In genomic region chrIII:13067884-13068767, ce11 we compare ENCODE assay signal across 4 worm cellular contexts.
TF ChIP-seq lines count a peak whose summit lies in the region.

No protein-coding gene starts in this region.

TF ChIP-seq in whole organism, L2 larva, 48 proteins besides CTCF, POLR2A, EP300 and RAD21 (continues in another document):
- TF ChIP-seq sem-4 (tag; optimal IDR thresholded peaks at IDR 0.05; lab: Kevin White, UChicago) (peak; percentile 92), mab-5 (tag; optimal IDR thresholded peaks at IDR 0.05; lab: Kevin White, UChicago) (peak; percentile 31), dmd-4 (tag; optimal IDR thresholded peaks at IDR 0.05; lab: Kevin White, UChicago) (no peak), ztf-11 (tag; optimal IDR thresholded peaks at IDR 0.05; lab: Kevin White, UChicago) (no peak), elt-1 (tag; optimal IDR thresholded peaks at IDR 0.05; lab: Kevin White, UChicago) (no peak), R02D3.7 (tag; optimal IDR thresholded peaks at IDR 0.05; lab: Kevin White, UChicago) (no peak), nhr-21 (tag; optimal IDR thresholded peaks at IDR 0.05; lab: Kevin White, UChicago) (peak; percentile 65), nhr-6 (tag; optimal IDR thresholded peaks at IDR 0.05; lab: Kevin White, UChicago) (peak; percentile 58), zag-1 (tag; optimal IDR thresholded peaks at IDR 0.05; lab: Kevin White, UChicago) (peak; percentile 94), ceh-16 (tag; optimal IDR thresholded peaks at IDR 0.05; lab: Kevin White, UChicago) (no peak), unc-55 (GFP tag; optimal IDR thresholded peaks at IDR 0.05; lab: Kevin White, UChicago) (peak; percentile 97), gmeb-1 (tag; optimal IDR thresholded peaks at IDR 0.05; lab: Kevin White, UChicago) (peak; percentile 30), nhr-10 (tag; optimal IDR thresholded peaks at IDR 0.05; lab: Kevin White, UChicago) (peak; percentile 6), lin-13 (GFP tag; optimal IDR thresholded peaks at IDR 0.05; lab: Kevin White, UChicago) (peak; percentile 89), snpc-4 (tag; optimal IDR thresholded peaks at IDR 0.05; lab: Kevin White, UChicago) (peak; percentile 76), ztf-1 (GFP tag; conservative IDR thresholded peaks at IDR 0.05; lab: Robert Waterston, UW) (no peak), aly-2 (tag; optimal IDR thresholded peaks at IDR 0.05; lab: Kevin White, UChicago) (no peak), crh-2 (tag; optimal IDR thresholded peaks at IDR 0.05; lab: Kevin White, UChicago) (peak; percentile 92), skn-1 (tag; optimal IDR thresholded peaks at IDR 0.05; lab: Kevin White, UChicago) (no peak), F13H6.1 (tag; optimal IDR thresholded peaks at IDR 0.05; lab: Kevin White, UChicago) (peak; percentile 94), nhr-129 (tag; optimal IDR thresholded peaks at IDR 0.05; lab: Kevin White, UChicago) (peak; percentile 93), Y55F3AM.14 (GFP tag; optimal IDR thresholded peaks at IDR 0.05; lab: Kevin White, UChicago) (peak; percentile 81), ama-1 (optimal IDR thresholded peaks at IDR 0.05; lab: Kevin White, UChicago) (peak; percentile 80), peb-1 (tag; optimal IDR thresholded peaks at IDR 0.05; lab: Kevin White, UChicago) (peak; percentile 13)

TF ChIP-seq in whole organism, L4 larva, 104 proteins besides CTCF, POLR2A, EP300 and RAD21 (continues in another document):
- TF ChIP-seq fos-1 (tag; optimal IDR thresholded peaks at IDR 0.05; lab: Kevin White, UChicago) (no peak), skn-1 (tag; optimal IDR thresholded peaks at IDR 0.05; lab: Kevin White, UChicago) (no peak), Y105C5A.15 (GFP tag; IDR thresholded peaks at IDR 0.05; lab: Robert Waterston, UW) (no peak), ceh-82 (tag; optimal IDR thresholded peaks at IDR 0.05; lab: Kevin White, UChicago) (no peak), dve-1 (tag; optimal IDR thresholded peaks at IDR 0.05; lab: Kevin White, UChicago; ENCODE audit: insufficient read depth) (peak; percentile 89), daf-12 (tag; optimal IDR thresholded peaks at IDR 0.05; lab: Kevin White, UChicago) (no peak), ama-1 (optimal IDR thresholded peaks at IDR 0.05; lab: Kevin White, UChicago) (peak; percentile 72), nhr-102 (tag; optimal IDR thresholded peaks at IDR 0.05; lab: Kevin White, UChicago) (peak; percentile 73), gei-8 (GFP tag; optimal IDR thresholded peaks at IDR 0.05; lab: Kevin White, UChicago) (peak; percentile 64), hlh-30 (tag; optimal IDR thresholded peaks at IDR 0.05; lab: Kevin White, UChicago; ENCODE audit: insufficient read depth) (peak; percentile 97), ces-1 (GFP tag; optimal IDR thresholded peaks at IDR 0.05; lab: Kevin White, UChicago) (no peak), aly-2 (tag; optimal IDR thresholded peaks at IDR 0.05; lab: Kevin White, UChicago) (no peak), lim-7 (GFP tag; IDR thresholded peaks at IDR 0.05; lab: Robert Waterston, UW) (no peak), ztf-11 (tag; optimal IDR thresholded peaks at IDR 0.05; lab: Kevin White, UChicago) (no peak), ceh-32 (tag; optimal IDR thresholded peaks at IDR 0.05; lab: Kevin White, UChicago; ENCODE audit: poor library complexity) (no peak), nhr-237 (tag; optimal IDR thresholded peaks at IDR 0.05; lab: Kevin White, UChicago) (no peak), nhr-41 (GFP tag; IDR thresholded peaks at IDR 0.05; lab: Robert Waterston, UW) (no peak), lir-3 (tag; optimal IDR thresholded peaks at IDR 0.05; lab: Kevin White, UChicago) (no peak), T26A8.4 (GFP tag; IDR thresholded peaks at IDR 0.05; lab: Robert Waterston, UW) (no peak; the same call in 1 of the 2 replicates), daf-16 (GFP tag; optimal IDR thresholded peaks at IDR 0.05; lab: Kevin White, UChicago) (peak in 1 of 2 experiments; percentile 41), daf-16 (tag; optimal IDR thresholded peaks at IDR 0.05; lab: Kevin White, UChicago) (peak; percentile 84), attf-4 (tag; optimal IDR thresholded peaks at IDR 0.05; lab: Kevin White, UChicago) (no peak), nhr-111 (GFP tag; optimal IDR thresholded peaks at IDR 0.05; lab: Kevin White, UChicago) (no peak), nhr-76 (tag; optimal IDR thresholded peaks at IDR 0.05; lab: Kevin White, UChicago) (no peak)

TF ChIP-seq in whole organism, late embryonic, 69 proteins besides CTCF, POLR2A, EP300 and RAD21 (continues in another document):
- TF ChIP-seq ama-1 (optimal IDR thresholded peaks at IDR 0.05; lab: Kevin White, UChicago) = peak; percentile 56
- peak; percentile 56 for TF ChIP-seq pha-2 (tag; optimal IDR thresholded peaks at IDR 0.05; lab: Kevin White, UChicago)
- TF ChIP-seq C38D4.7 (GFP tag; optimal IDR thresholded peaks at IDR 0.05; lab: Kevin White, UChicago) = no peak
- peak; percentile 68 for TF ChIP-seq ceh-2 (tag; optimal IDR thresholded peaks at IDR 0.05; lab: Kevin White, UChicago)
- TF ChIP-seq ceh-6 (GFP tag; optimal IDR thresholded peaks at IDR 0.05; lab: Kevin White, UChicago) = peak; percentile 62
- TF ChIP-seq syd-9 (tag; optimal IDR thresholded peaks at IDR 0.05; lab: Kevin White, UChicago) = peak; percentile 81
- TF ChIP-seq ceh-19 (GFP tag; optimal IDR thresholded peaks at IDR 0.05; lab: Kevin White, UChicago) = peak; percentile 66
- TF ChIP-seq gmeb-2 (tag; optimal IDR thresholded peaks at IDR 0.05; lab: Kevin White, UChicago) = peak; percentile 1
- no peak for TF ChIP-seq nhr-232 (tag; optimal IDR thresholded peaks at IDR 0.05; lab: Kevin White, UChicago)
- peak; percentile 72 for TF ChIP-seq unc-86 (tag; optimal IDR thresholded peaks at IDR 0.05; lab: Kevin White, UChicago)
- peak; percentile 55 for TF ChIP-seq F13H6.1 (tag; optimal IDR thresholded peaks at IDR 0.05; lab: Kevin White, UChicago)
- TF ChIP-seq fkh-10 (GFP tag; optimal IDR thresholded peaks at IDR 0.05; lab: Kevin White, UChicago) = peak; percentile 63
- no peak for TF ChIP-seq nhr-11 (tag; optimal IDR thresholded peaks at IDR 0.05; lab: Kevin White, UChicago)
- TF ChIP-seq hlh-30 (tag; optimal IDR thresholded peaks at IDR 0.05; lab: Kevin White, UChicago; ENCODE audit: insufficient read depth) = peak; percentile 88
- TF ChIP-seq nfya-1 (tag; optimal IDR thresholded peaks at IDR 0.05; lab: Kevin White, UChicago) = peak; percentile 95
- peak; percentile 4 for TF ChIP-seq ceh-22 (tag; optimal IDR thresholded peaks at IDR 0.05; lab: Kevin White, UChicago)
- TF ChIP-seq ets-4 (tag; optimal IDR thresholded peaks at IDR 0.05; lab: Kevin White, UChicago) = peak; percentile 73
- TF ChIP-seq ceh-24 (tag; optimal IDR thresholded peaks at IDR 0.05; lab: Kevin White, UChicago) = no peak
- TF ChIP-seq ceh-30 (tag; optimal IDR thresholded peaks at IDR 0.05; lab: Kevin White, UChicago) = peak; percentile 37
- TF ChIP-seq lim-6 (tag; optimal IDR thresholded peaks at IDR 0.05; lab: Kevin White, UChicago) = peak; percentile 66
- no peak for TF ChIP-seq zip-5 (tag; optimal IDR thresholded peaks at IDR 0.05; lab: Kevin White, UChicago)
- peak; percentile 45 for TF ChIP-seq eyg-1 (tag; optimal IDR thresholded peaks at IDR 0.05; lab: Kevin White, UChicago)
- peak; percentile 34 for TF ChIP-seq K02D7.2 (tag; optimal IDR thresholded peaks at IDR 0.05; lab: Kevin White, UChicago)
- peak; percentile 77 for TF ChIP-seq T23F11.4 (GFP tag; optimal IDR thresholded peaks at IDR 0.05; lab: Kevin White, UChicago)
- peak; percentile 0 for TF ChIP-seq pax-1 (tag; optimal IDR thresholded peaks at IDR 0.05; lab: Kevin White, UChicago)

TF ChIP-seq in whole organism, mixed stage, embryonic, 35 proteins besides CTCF, POLR2A, EP300 and RAD21 (continues in another document):
- TF ChIP-seq drap-1 (GFP tag; optimal IDR thresholded peaks at IDR 0.05; lab: Kevin White, UChicago) (peak; percentile 80), unc-39 (tag; optimal IDR thresholded peaks at IDR 0.05; lab: Kevin White, UChicago) (no peak), bed-3 (GFP tag; optimal IDR thresholded peaks at IDR 0.05; lab: Kevin White, UChicago) (peak; percentile 45), nhr-28 (tag; optimal IDR thresholded peaks at IDR 0.05; lab: Kevin White, UChicago) (no peak), sem-2 (GFP tag; optimal IDR thresholded peaks at IDR 0.05; lab: Kevin White, UChicago) (peak; percentile 39), M03D4.4 (tag; optimal IDR thresholded peaks at IDR 0.05; lab: Kevin White, UChicago) (peak; percentile 57), zip-8 (tag; optimal IDR thresholded peaks at IDR 0.05; lab: Kevin White, UChicago) (no peak), nhr-76 (tag; optimal IDR thresholded peaks at IDR 0.05; lab: Kevin White, UChicago) (peak; percentile 45), pha-4 (tag; optimal IDR thresholded peaks at IDR 0.05; lab: Kevin White, UChicago) (no peak), ham-2 (GFP tag; optimal IDR thresholded peaks at IDR 0.05; lab: Kevin White, UChicago) (peak; percentile 98), tbx-8 (GFP tag; optimal IDR thresholded peaks at IDR 0.05; lab: Kevin White, UChicago) (no peak), ces-1 (GFP tag; optimal IDR thresholded peaks at IDR 0.05; lab: Kevin White, UChicago) (peak; percentile 65), ceh-39 (tag; optimal IDR thresholded peaks at IDR 0.05; lab: Kevin White, UChicago) (no peak), flh-1 (GFP tag; optimal IDR thresholded peaks at IDR 0.05; lab: Kevin White, UChicago) (peak; percentile 12), nhr-2 (tag; optimal IDR thresholded peaks at IDR 0.05; lab: Kevin White, UChicago) (peak; percentile 26), hlh-1 (tag; optimal IDR thresholded peaks at IDR 0.05; lab: Kevin White, UChicago) (peak; percentile 39), snpc-4 (tag; optimal IDR thresholded peaks at IDR 0.05; lab: Kevin White, UChicago) (no peak), nhr-12 (tag; optimal IDR thresholded peaks at IDR 0.05; lab: Kevin White, UChicago) (no peak), cnd-1 (tag; optimal IDR thresholded peaks at IDR 0.05; lab: Kevin White, UChicago) (peak; percentile 64), sptf-1 (tag; optimal IDR thresholded peaks at IDR 0.05; lab: Kevin White, UChicago) (peak; percentile 82), ceh-83 (GFP tag; optimal IDR thresholded peaks at IDR 0.05; lab: Kevin White, UChicago) (no peak), nhr-237 (tag; optimal IDR thresholded peaks at IDR 0.05; lab: Kevin White, UChicago) (peak; percentile 4), lsy-2 (tag; optimal IDR thresholded peaks at IDR 0.05; lab: Kevin White, UChicago) (peak; percentile 67), mab-5 (tag; optimal IDR thresholded peaks at IDR 0.05; lab: Kevin White, UChicago) (no peak), lin-32 (GFP tag; optimal IDR thresholded peaks at IDR 0.05; lab: Kevin White, UChicago) (no peak), mls-2 (tag; optimal IDR thresholded peaks at IDR 0.05; lab: Kevin White, UChicago) (peak; percentile 91), ztf-11 (tag; optimal IDR thresholded peaks at IDR 0.05; lab: Kevin White, UChicago) (peak; percentile 85), elt-1 (tag; optimal IDR thresholded peaks at IDR 0.05; lab: Kevin White, UChicago; ENCODE audit: borderline replicate concordance, insufficient read depth) (no peak), elt-3 (tag; optimal IDR thresholded peaks at IDR 0.05; lab: Kevin White, UChicago) (no peak), blmp-1 (tag; optimal IDR thresholded peaks at IDR 0.05; lab: Kevin White, UChicago) (peak; percentile 17)
